Fruit fly (Drosophila melanogaster): ENCODE data around the gene HP4.

- TF ChIP-seq Jra (GFP tag; optimal IDR thresholded peaks at IDR 0.05) = no peak
- TF ChIP-seq usp (GFP tag; optimal IDR thresholded peaks at IDR 0.05) = no peak
- no peak for TF ChIP-seq Myc (optimal IDR thresholded peaks at IDR 0.05)
- no peak for TF ChIP-seq ey (GFP tag; optimal IDR thresholded peaks at IDR 0.05)
These were observed 26.2 kb downstream of the HP4 start for dm6 chr3L:7949778-7950177.

All from whole organism, wandering third instar larva.